Fruit fly (Drosophila melanogaster) whole organism, adult: ENCODE measurements around the gene Swip-1.

Experiments used
- CG11617 ChIP-seq: fragments of 200-800 bp; sonication (Bioruptor generic); optimal IDR thresholded peaks from 2 replicates; lab custom pipeline; 2017; ENCODE audit warnings: mild to moderate bottlenecking, missing biosample characterization, missing genetic modification reagents, missing genetic modification characterization
- CG12768 ChIP-seq: fragments of 200-800 bp; sonication (Bioruptor generic); optimal IDR thresholded peaks from 2 replicates; lab custom pipeline; 2017; ENCODE audit warnings: missing biosample characterization, missing genetic modification characterization, mild to moderate bottlenecking, moderate library complexity, missing genetic modification reagents
- CG14711 ChIP-seq: fragments of 200-800 bp; sonication (Bioruptor generic); optimal IDR thresholded peaks from 2 replicates; lab custom pipeline; 2018; ENCODE audit warnings: missing biosample characterization, mild to moderate bottlenecking, missing genetic modification characterization, moderate library complexity
- CG1620 ChIP-seq: fragments of 200-800 bp; sonication (Bioruptor generic); optimal IDR thresholded peaks from 2 replicates; lab custom pipeline; 2016; ENCODE audit warnings: missing biosample characterization, missing genetic modification characterization
- CG33017 ChIP-seq: fragments of 200-800 bp; sonication (Bioruptor generic); optimal IDR thresholded peaks from 2 replicates; lab custom pipeline; 2018; ENCODE audit warnings: missing biosample characterization, mild to moderate bottlenecking, missing genetic modification characterization, moderate library complexity
- CG5204 ChIP-seq: fragments of 200-800 bp; sonication (Bioruptor generic); optimal IDR thresholded peaks from 2 replicates; lab custom pipeline; 2016; ENCODE audit warnings: missing biosample characterization, missing genetic modification characterization
- CG7045 ChIP-seq: fragments of 200-800 bp; sonication (Bioruptor generic); optimal IDR thresholded peaks from 2 replicates; lab custom pipeline; 2017; ENCODE audit warnings: missing biosample characterization, mild to moderate bottlenecking, missing genetic modification characterization
- CG7101 ChIP-seq: fragments of 200-800 bp; sonication (Bioruptor generic); optimal IDR thresholded peaks from 2 replicates; lab custom pipeline; 2018; ENCODE audit warnings: missing biosample characterization, mild to moderate bottlenecking, missing genetic modification characterization, moderate library complexity
- Clk ChIP-seq: fragments of 200-800 bp; sonication (Bioruptor generic); optimal IDR thresholded peaks from 2 replicates; lab custom pipeline; 2017; ENCODE audit warnings: missing biosample characterization, missing genetic modification characterization
- Crg-1 ChIP-seq: fragments of 200-800 bp; sonication (Bioruptor generic); optimal IDR thresholded peaks from 2 replicates; lab custom pipeline; 2016; ENCODE audit warnings: missing biosample characterization, missing genetic modification characterization
- Hr96 ChIP-seq: fragments of 200-800 bp; sonication (Bioruptor generic); optimal IDR thresholded peaks from 2 replicates; lab custom pipeline; 2016; ENCODE audit warnings: missing biosample characterization, missing genetic modification characterization
- Mnt ChIP-seq: fragments of 200-800 bp; sonication (Bioruptor generic); optimal IDR thresholded peaks from 2 replicates; lab custom pipeline; 2016; ENCODE audit warnings: missing biosample characterization, mild to moderate bottlenecking, missing genetic modification characterization
- bab1 ChIP-seq: fragments of 200-800 bp; sonication (Bioruptor generic); optimal IDR thresholded peaks from 3 replicates; lab custom pipeline; 2019; ENCODE audit warnings: missing biosample characterization, mild to moderate bottlenecking, missing genetic modification characterization, moderate library complexity
- cic ChIP-seq: fragments of 200-800 bp; sonication (Bioruptor generic); optimal IDR thresholded peaks from 2 replicates; lab custom pipeline; 2017; ENCODE audit warnings: missing biosample characterization, mild to moderate bottlenecking, missing genetic modification characterization, moderate library complexity
- cnc ChIP-seq, 2 experiments: fragments of >200 bp; optimal IDR thresholded peaks; 2 replicates each; lab custom pipeline; 2017
- kay ChIP-seq: fragments of 200-800 bp; sonication (Bioruptor generic); peaks from one replicate; lab custom pipeline; 2016; ENCODE audit warnings: missing biosample characterization, missing genetic modification characterization, borderline replicate concordance
- ovo ChIP-seq: fragments of 200-800 bp; sonication (Bioruptor generic); optimal IDR thresholded peaks from 2 replicates; lab custom pipeline; 2016; ENCODE audit warnings: missing biosample characterization, missing genetic modification characterization
- pad ChIP-seq: fragments of 200-800 bp; sonication (Bioruptor generic); optimal IDR thresholded peaks from 3 replicates; lab custom pipeline; 2017; ENCODE audit warnings: missing biosample characterization, missing genetic modification characterization, mild to moderate bottlenecking, moderate library complexity, missing genetic modification reagents
- tj ChIP-seq: fragments of 200-800 bp; sonication (Bioruptor generic); optimal IDR thresholded peaks from 3 replicates; lab custom pipeline; 2017; ENCODE audit warnings: missing biosample characterization, mild to moderate bottlenecking, missing genetic modification characterization, moderate library complexity
- toe ChIP-seq: fragments of 200-800 bp; sonication (Bioruptor generic); optimal IDR thresholded peaks from 2 replicates; lab custom pipeline; 2016; ENCODE audit warnings: missing biosample characterization, missing genetic modification characterization

The Swip-1 gene

DNA sequence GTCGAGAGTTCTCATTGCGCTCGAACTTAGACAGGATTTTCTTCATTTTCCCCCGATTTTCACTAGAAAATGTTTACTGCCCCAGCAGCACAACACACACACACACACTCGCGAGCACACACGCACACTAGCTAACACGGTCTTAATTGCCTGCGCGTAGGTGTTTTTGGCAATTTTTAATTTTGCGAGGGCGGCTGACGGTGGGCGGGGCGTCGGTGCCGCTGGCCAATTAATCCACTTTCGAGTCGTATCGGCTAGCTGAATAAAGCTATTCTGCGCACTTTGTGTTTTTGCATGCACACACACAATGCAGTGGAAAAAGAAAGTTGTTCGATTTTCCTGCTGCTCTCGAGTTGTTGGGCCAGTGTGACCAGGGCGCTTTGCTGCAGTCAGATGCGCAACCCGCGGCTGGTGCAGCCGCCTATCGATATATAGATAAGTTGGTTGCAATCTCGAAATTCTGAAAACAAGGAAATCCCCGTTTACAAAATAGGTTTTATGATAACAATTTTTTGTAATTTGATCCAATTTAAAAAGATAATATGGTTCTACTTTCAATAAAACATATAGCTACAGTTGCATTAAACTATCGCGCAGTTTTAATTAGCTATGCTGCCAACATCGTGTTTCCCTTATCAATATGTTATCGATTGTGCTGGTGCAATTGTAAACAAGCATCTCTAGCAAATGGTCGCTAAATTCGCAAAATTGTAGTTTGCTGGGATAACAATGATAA lies 18.5 kb downstream of the Swip-1 start, which contains the start of the genes Nak and Tango6:
Gene Nak (minus strand): TSS at position 375 of the 736 bp plus-strand sequence.
Gene Tango6 (plus strand): TSS at position 659 of the 736 bp plus-strand sequence.
- TF ChIP-seq CG11617 (GFP tag; lab: Kevin White, UChicago): peak; percentile 53
- TF ChIP-seq CG7045: peak; percentile 40
- peak; percentile 55 for TF ChIP-seq CG7101 (tag; lab: Kevin White, UChicago)
- TF ChIP-seq Hr96 (GFP tag; lab: Kevin White, UChicago): peak; percentile 67
- TF ChIP-seq toe (GFP tag; lab: Kevin White, UChicago): peak; percentile 63
- peak; percentile 63 for TF ChIP-seq bab1
- TF ChIP-seq Mnt (GFP tag; lab: Kevin White, UChicago): peak; percentile 71
- TF ChIP-seq Clk: no peak
- TF ChIP-seq cic (GFP tag; lab: Kevin White, UChicago): peak; percentile 13
- TF ChIP-seq pad (GFP tag; lab: Kevin White, UChicago): peak; percentile 44
- TF ChIP-seq ovo: no peak
- TF ChIP-seq CG12768 (GFP tag; lab: Kevin White, UChicago): no peak
- TF ChIP-seq CG5204 (GFP tag; lab: Kevin White, UChicago): peak; percentile 53
- no peak for TF ChIP-seq kay (GFP tag; lab: Kevin White, UChicago)
- TF ChIP-seq CG14711: peak; percentile 46
- TF ChIP-seq tj: peak; percentile 49
- peak; percentile 48 for TF ChIP-seq Crg-1 (GFP tag; lab: Kevin White, UChicago)
- peak; percentile 41 for TF ChIP-seq CG33017 (tag; lab: Kevin White, UChicago)
- peak; percentile 58 for TF ChIP-seq CG1620 (GFP tag; lab: Kevin White, UChicago)
- no peak for TF ChIP-seq cnc (optimal IDR thresholded peaks at IDR 0.05; lab: Kevin White, UChicago)

- TF ChIP-seq Hr96 (GFP tag; lab: Kevin White, UChicago) (no peak), CG11617 (GFP tag; lab: Kevin White, UChicago) (no peak), bab1 (no peak), CG7045 (no peak), tj (no peak), cic (GFP tag; lab: Kevin White, UChicago) (no peak), ovo (no peak), Clk (no peak), CG7101 (tag; lab: Kevin White, UChicago) (no peak), cnc (optimal IDR thresholded peaks at IDR 0.05; lab: Kevin White, UChicago) (no peak), pad (GFP tag; lab: Kevin White, UChicago) (no peak), toe (GFP tag; lab: Kevin White, UChicago) (no peak)
Observed at dm6 chr2L:18967897-18968296, 19.2 kb downstream of the Swip-1 start.

DNA sequence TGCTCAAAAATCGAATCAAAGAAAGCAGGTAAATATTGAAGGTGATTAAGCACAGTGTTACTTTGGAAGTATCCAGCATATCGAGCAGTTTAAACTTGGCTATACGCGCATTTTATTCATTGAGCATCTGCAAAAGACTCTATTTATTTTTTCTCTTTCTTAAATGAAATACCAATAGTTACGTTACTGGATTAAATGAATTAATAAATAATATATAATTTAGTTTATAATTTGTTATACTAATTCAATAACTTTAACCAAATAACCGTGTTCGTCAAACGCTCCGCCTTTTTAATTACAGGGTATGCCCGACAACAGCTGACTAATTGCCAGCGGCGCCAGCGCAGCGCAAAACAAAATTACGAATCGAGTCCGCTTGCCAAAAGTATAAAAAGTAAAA lies 20.2 kb downstream of the Swip-1 start:
- TF ChIP-seq CG33017 (tag; lab: Kevin White, UChicago) (peak; percentile 12), pad (GFP tag; lab: Kevin White, UChicago) (peak; percentile 51), Clk (no peak), toe (GFP tag; lab: Kevin White, UChicago) (no peak), tj (peak; percentile 31), CG12768 (GFP tag; lab: Kevin White, UChicago) (peak; percentile 42), cic (GFP tag; lab: Kevin White, UChicago) (no peak), CG7101 (tag; lab: Kevin White, UChicago) (peak; percentile 78), cnc (optimal IDR thresholded peaks at IDR 0.05; lab: Kevin White, UChicago) (no peak), CG5204 (GFP tag; lab: Kevin White, UChicago) (peak; percentile 13), kay (GFP tag; lab: Kevin White, UChicago) (peak; percentile 26), ovo (no peak), CG11617 (GFP tag; lab: Kevin White, UChicago) (peak; percentile 82), Mnt (GFP tag; lab: Kevin White, UChicago) (no peak), CG1620 (GFP tag; lab: Kevin White, UChicago) (no peak), CG14711 (peak; percentile 79), bab1 (peak; percentile 92), Crg-1 (GFP tag; lab: Kevin White, UChicago) (no peak), Hr96 (GFP tag; lab: Kevin White, UChicago) (no peak), CG7045 (peak; percentile 60)

- peak; percentile 62 for TF ChIP-seq Mnt (GFP tag; lab: Kevin White, UChicago)
- peak; percentile 90 for TF ChIP-seq CG7101 (tag; lab: Kevin White, UChicago)
- peak; percentile 81 for TF ChIP-seq CG11617 (GFP tag; lab: Kevin White, UChicago)
- TF ChIP-seq tj: peak; percentile 49
- TF ChIP-seq cic (GFP tag; lab: Kevin White, UChicago): peak; percentile 66
- peak; percentile 86 for TF ChIP-seq CG33017 (tag; lab: Kevin White, UChicago)
- no peak for TF ChIP-seq cnc (optimal IDR thresholded peaks at IDR 0.05; lab: Kevin White, UChicago)
- peak; percentile 74 for TF ChIP-seq CG1620 (GFP tag; lab: Kevin White, UChicago)
- TF ChIP-seq Clk: peak; percentile 49
- TF ChIP-seq kay (GFP tag; lab: Kevin White, UChicago): no peak
- peak; percentile 84 for TF ChIP-seq toe (GFP tag; lab: Kevin White, UChicago)
- peak; percentile 71 for TF ChIP-seq ovo
- peak; percentile 92 for TF ChIP-seq CG7045
- peak; percentile 49 for TF ChIP-seq pad (GFP tag; lab: Kevin White, UChicago)
- peak; percentile 84 for TF ChIP-seq CG5204 (GFP tag; lab: Kevin White, UChicago)
- TF ChIP-seq CG12768 (GFP tag; lab: Kevin White, UChicago): peak; percentile 87
- peak; percentile 45 for TF ChIP-seq Hr96 (GFP tag; lab: Kevin White, UChicago)
- TF ChIP-seq CG14711: peak; percentile 89
- peak; percentile 75 for TF ChIP-seq Crg-1 (GFP tag; lab: Kevin White, UChicago)
- peak; percentile 91 for TF ChIP-seq bab1
Observed at dm6 chr2L:18966214-18966556, 20.9 kb downstream of the Swip-1 start.
